Fruit fly (Drosophila melanogaster) whole organism, embryonic: ENCODE data around the gene Rcd5.

Source experiments
- Abd-B ChIP-seq: fragments of 200-800 bp; sonication (Bioruptor generic); optimal IDR thresholded peaks from 2 replicates; lab custom pipeline; 2018; ENCODE audit warnings: missing biosample characterization, mild to moderate bottlenecking, missing genetic modification characterization, moderate library complexity
- Asciz ChIP-seq: fragments of 200-800 bp; sonication (Bioruptor generic); optimal IDR thresholded peaks from 2 replicates; lab custom pipeline; 2017; ENCODE audit warnings: missing biosample characterization, mild to moderate bottlenecking, missing genetic modification characterization, missing genetic modification reagents
- CG10147 ChIP-seq: fragments of 200-800 bp; sonication (Bioruptor generic); optimal IDR thresholded peaks from 2 replicates; lab custom pipeline; 2019; ENCODE audit warnings: missing biosample characterization, mild to moderate bottlenecking, missing genetic modification characterization, moderate library complexity
- CG10267 ChIP-seq: fragments of 200-800 bp; sonication (Bioruptor generic); optimal IDR thresholded peaks from 2 replicates; lab custom pipeline; 2018; ENCODE audit warnings: missing biosample characterization, mild to moderate bottlenecking, missing genetic modification characterization, moderate library complexity
- CG10654 ChIP-seq: fragments of 200-800 bp; sonication (Bioruptor generic); optimal IDR thresholded peaks from 2 replicates; lab custom pipeline; 2016; ENCODE audit warnings: missing biosample characterization, missing genetic modification characterization
- CG11504 ChIP-seq: fragments of 200-800 bp; sonication (Bioruptor generic); optimal IDR thresholded peaks from 3 replicates; lab custom pipeline; 2019; ENCODE audit warnings: missing biosample characterization, mild to moderate bottlenecking, missing genetic modification characterization, moderate library complexity
- CG12155 ChIP-seq: fragments of 200-800 bp; sonication (Bioruptor generic); optimal IDR thresholded peaks from 3 replicates; lab custom pipeline; 2016; ENCODE audit warnings: missing biosample characterization, missing genetic modification characterization
- CG17359 ChIP-seq: fragments of 200-800 bp; sonication (Bioruptor generic); optimal IDR thresholded peaks from 3 replicates; lab custom pipeline; 2018; ENCODE audit warnings: missing biosample characterization, mild to moderate bottlenecking, missing genetic modification characterization, moderate library complexity
- CG17361 ChIP-seq: fragments of 200-800 bp; sonication (Bioruptor generic); IDR thresholded peaks from 3 replicates; pipeline ENCODE4 v1.3.6; 2022; ENCODE audit warnings: missing biosample characterization, missing genetic modification characterization
- CG18476 ChIP-seq: fragments of 200-800 bp; sonication (Bioruptor generic); optimal IDR thresholded peaks from 2 replicates; lab custom pipeline; 2016; ENCODE audit warnings: missing biosample characterization, mild to moderate bottlenecking, missing genetic modification characterization
- CG18599 ChIP-seq: fragments of 200-800 bp; sonication (Bioruptor generic); optimal IDR thresholded peaks from 3 replicates; lab custom pipeline; 2017; ENCODE audit warnings: missing biosample characterization, missing genetic modification characterization, mild to moderate bottlenecking, moderate library complexity, missing genetic modification reagents
- CG2120 ChIP-seq: fragments of 200-800 bp; sonication (Bioruptor generic); optimal IDR thresholded peaks from 3 replicates; lab custom pipeline; 2016; ENCODE audit warnings: missing biosample characterization, missing genetic modification characterization
- CG2712 ChIP-seq: fragments of 200-800 bp; optimal IDR thresholded peaks from 3 replicates; lab custom pipeline; 2019; ENCODE audit warnings: missing biosample characterization, mild to moderate bottlenecking, missing genetic modification characterization, moderate library complexity
- CG3065 ChIP-seq: fragments of 200-800 bp; sonication (Bioruptor generic); optimal IDR thresholded peaks from 2 replicates; lab custom pipeline; 2016; ENCODE audit warnings: missing biosample characterization, missing genetic modification characterization
- CG31441 ChIP-seq: fragments of 200-800 bp; sonication (Bioruptor generic); IDR thresholded peaks from 2 replicates; pipeline ENCODE4 v1.3.6; 2022; ENCODE audit warnings: missing biosample characterization, missing genetic modification characterization
- CG3163 ChIP-seq: fragments of 200-800 bp; sonication (Bioruptor generic); optimal IDR thresholded peaks from 3 replicates; lab custom pipeline; 2016; ENCODE audit warnings: missing biosample characterization, missing genetic modification characterization
- CG32767 ChIP-seq: fragments of 200-800 bp; sonication (Bioruptor generic); IDR thresholded peaks from 2 replicates; pipeline ENCODE4 v1.3.6; 2022; ENCODE audit warnings: missing biosample characterization, missing genetic modification characterization
- CG32772 ChIP-seq: fragments of 200-800 bp; sonication (Bioruptor generic); IDR thresholded peaks from 2 replicates; pipeline ENCODE4 v1.3.6; 2022; ENCODE audit warnings: missing biosample characterization, missing genetic modification characterization
- CG34224 ChIP-seq: fragments of 200-800 bp; sonication (Bioruptor generic); IDR thresholded peaks from 3 replicates; pipeline ENCODE4 v1.3.6; 2022; ENCODE audit warnings: missing biosample characterization, missing genetic modification characterization; ENCODE audit not compliant: partially characterized antibody
- CG4424 ChIP-seq: fragments of 200-800 bp; sonication (Bioruptor generic); optimal IDR thresholded peaks from 3 replicates; lab custom pipeline; 2016; ENCODE audit warnings: missing biosample characterization, missing genetic modification characterization
- CG4730 ChIP-seq: fragments of 200-800 bp; sonication (Bioruptor generic); IDR thresholded peaks from 2 replicates; pipeline ENCODE4 v1.3.6; 2022; ENCODE audit warnings: missing biosample characterization, missing genetic modification characterization
- CG6175 ChIP-seq: fragments of 200-800 bp; sonication (Bioruptor generic); IDR thresholded peaks from 3 replicates; pipeline ENCODE4 v1.3.6; 2022; ENCODE audit warnings: missing biosample characterization, missing genetic modification characterization
- CG8478 ChIP-seq: fragments of >200 bp; optimal IDR thresholded peaks from 2 replicates; lab custom pipeline; 2018
- CG9727 ChIP-seq: fragments of 200-800 bp; sonication (Bioruptor generic); optimal IDR thresholded peaks from 3 replicates; lab custom pipeline; 2017; ENCODE audit warnings: missing biosample characterization, mild to moderate bottlenecking, missing genetic modification characterization
- D19B ChIP-seq: fragments of 200-800 bp; sonication (Bioruptor generic); optimal IDR thresholded peaks from 2 replicates; lab custom pipeline; 2017; ENCODE audit warnings: missing biosample characterization, mild to moderate bottlenecking, missing genetic modification characterization
- Elba2 ChIP-seq: fragments of 200-800 bp; sonication (Bioruptor generic); optimal IDR thresholded peaks from 3 replicates; lab custom pipeline; 2016; ENCODE audit warnings: missing biosample characterization, missing genetic modification characterization
- Fer1 ChIP-seq: fragments of 200-800 bp; sonication (Bioruptor generic); optimal IDR thresholded peaks from 2 replicates; lab custom pipeline; 2017; ENCODE audit warnings: missing biosample characterization, mild to moderate bottlenecking, missing genetic modification characterization
- H2.0 ChIP-seq: fragments of 200-800 bp; sonication (Bioruptor generic); IDR thresholded peaks from 2 replicates; pipeline ENCODE4 v1.3.6; 2022; ENCODE audit warnings: missing biosample characterization, missing genetic modification characterization
- Hand ChIP-seq: fragments of 200-800 bp; sonication (Bioruptor generic); optimal IDR thresholded peaks from 2 replicates; lab custom pipeline; 2017; ENCODE audit warnings: mild to moderate bottlenecking, missing biosample characterization, missing genetic modification reagents, missing genetic modification characterization
- Hsf ChIP-seq: fragments of 200-800 bp; sonication (Bioruptor generic); optimal IDR thresholded peaks from 3 replicates; lab custom pipeline; 2016; ENCODE audit warnings: missing biosample characterization, missing genetic modification characterization
- Meics ChIP-seq: fragments of 200-800 bp; sonication (Bioruptor generic); optimal IDR thresholded peaks from 2 replicates; lab custom pipeline; 2017; ENCODE audit warnings: missing biosample characterization, mild to moderate bottlenecking, missing genetic modification characterization
- PHDP ChIP-seq: fragments of 200-800 bp; sonication (Bioruptor generic); optimal IDR thresholded peaks from 3 replicates; lab custom pipeline; 2018; ENCODE audit warnings: missing biosample characterization, mild to moderate bottlenecking, missing genetic modification characterization, moderate library complexity
- Ravus ChIP-seq: fragments of 200-800 bp; sonication (Bioruptor generic); IDR thresholded peaks from 2 replicates; pipeline ENCODE4 v1.3.6; 2022; ENCODE audit warnings: missing biosample characterization, missing genetic modification characterization
- Vsx1 ChIP-seq: fragments of 200-800 bp; sonication (Bioruptor generic); optimal IDR thresholded peaks from 2 replicates; lab custom pipeline; 2017; ENCODE audit warnings: missing biosample characterization, mild to moderate bottlenecking, missing genetic modification characterization, missing genetic modification reagents
- Xrp1 ChIP-seq: fragments of 200-800 bp; sonication (Bioruptor generic); IDR thresholded peaks from 2 replicates; pipeline ENCODE4 v1.3.6; 2022; ENCODE audit warnings: missing biosample characterization, missing genetic modification characterization
- bab2 ChIP-seq: fragments of 200-800 bp; sonication (Bioruptor generic); optimal IDR thresholded peaks from 2 replicates; lab custom pipeline; 2016; ENCODE audit warnings: missing biosample characterization, missing genetic modification characterization
- bcd ChIP-seq: fragments of 200-800 bp; sonication (Bioruptor generic); optimal IDR thresholded peaks from 2 replicates; lab custom pipeline; 2017; ENCODE audit warnings: missing biosample characterization, mild to moderate bottlenecking, missing genetic modification characterization
- fu2 ChIP-seq: fragments of 200-800 bp; sonication (Bioruptor generic); optimal IDR thresholded peaks from 2 replicates; lab custom pipeline; 2016; ENCODE audit warnings: missing biosample characterization, missing genetic modification characterization
- gem ChIP-seq: fragments of 200-800 bp; sonication (Bioruptor generic); optimal IDR thresholded peaks from 2 replicates; lab custom pipeline; 2019; ENCODE audit warnings: missing biosample characterization, mild to moderate bottlenecking, missing genetic modification characterization, moderate library complexity
- grau ChIP-seq: fragments of 200-800 bp; optimal IDR thresholded peaks from 3 replicates; lab custom pipeline; 2019; ENCODE audit warnings: missing biosample characterization, mild to moderate bottlenecking, missing genetic modification characterization, moderate library complexity
- hbn ChIP-seq: fragments of 200-800 bp; sonication (Bioruptor generic); IDR thresholded peaks from 2 replicates; pipeline ENCODE4 v1.3.6; 2022; ENCODE audit warnings: missing biosample characterization, missing genetic modification characterization; ENCODE audit not compliant: partially characterized antibody
- ken ChIP-seq: fragments of 200-800 bp; sonication (Bioruptor generic); IDR thresholded peaks from 3 replicates; pipeline ENCODE4 v1.3.6; 2022; ENCODE audit warnings: missing biosample characterization, missing genetic modification characterization
- org-1 ChIP-seq: fragments of 200-800 bp; sonication (Bioruptor generic); optimal IDR thresholded peaks from 2 replicates; lab custom pipeline; 2017; ENCODE audit warnings: missing biosample characterization, missing genetic modification characterization
- pho ChIP-seq: fragments of 200-800 bp; sonication (Bioruptor generic); optimal IDR thresholded peaks from 2 replicates; lab custom pipeline; 2016; ENCODE audit warnings: missing biosample characterization, missing genetic modification characterization
- phol ChIP-seq: fragments of 200-800 bp; sonication (Bioruptor generic); optimal IDR thresholded peaks from 3 replicates; lab custom pipeline; 2018; ENCODE audit warnings: missing biosample characterization, mild to moderate bottlenecking, missing genetic modification characterization, moderate library complexity
- prd ChIP-seq, 3 experiments: fragments of >200 bp in 2 of 3; fragments of 200-800 bp in 1 of 3; sonication (Bioruptor generic) in 1 of 3; optimal IDR thresholded peaks in 2 of 3; IDR thresholded peaks in 1 of 3; 2 replicates in 2 of 3; 3 replicates in 1 of 3; pipeline versions ENCODE4 v1.3.6 to Lab custom; 2017 to 2022; ENCODE audit warnings: missing biosample characterization in 1 of 3, missing genetic modification characterization in 1 of 3
- sens-2 ChIP-seq: fragments of 200-800 bp; sonication (Bioruptor generic); IDR thresholded peaks from 2 replicates; pipeline ENCODE4 v1.3.6; 2022; ENCODE audit warnings: missing biosample characterization, missing genetic modification characterization
- sob ChIP-seq: fragments of 200-800 bp; sonication (Bioruptor generic); IDR thresholded peaks from 2 replicates; pipeline ENCODE4 v1.3.6; 2022; ENCODE audit warnings: missing biosample characterization, missing genetic modification characterization
- zfh2 ChIP-seq: fragments of 200-800 bp; sonication (Bioruptor generic); optimal IDR thresholded peaks from 2 replicates; lab custom pipeline; 2016; ENCODE audit warnings: missing biosample characterization, missing genetic modification characterization

Rcd5 gene

DNA sequence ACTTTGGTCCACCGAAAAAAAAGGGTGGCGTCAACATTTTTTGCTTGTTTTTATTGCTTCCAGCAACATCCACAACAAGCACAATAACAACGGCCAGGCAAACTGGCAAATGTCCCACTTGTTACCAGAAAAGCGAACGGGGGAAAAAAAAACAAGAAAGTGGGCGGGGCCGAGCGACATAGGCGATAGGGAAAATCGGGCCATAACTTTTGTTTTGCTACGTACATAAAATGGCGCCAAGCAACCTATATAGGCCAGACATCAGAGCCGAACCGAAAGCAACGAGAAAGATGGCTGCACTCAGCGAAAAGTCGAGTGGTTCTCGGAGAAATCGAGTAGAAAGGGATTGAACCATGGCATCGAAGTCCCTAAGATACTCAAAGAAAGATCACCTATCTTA is 33.1 kb upstream of the Rcd5 start (continued):
- TF ChIP-seq CG18476 (no peak), fu2 (GFP tag; lab: Kevin White, UChicago) (no peak), CG4424 (GFP tag; lab: Kevin White, UChicago) (no peak), grau (tag; lab: Kevin White, UChicago) (peak; percentile 38), sens-2 (no peak), CG3163 (GFP tag; lab: Kevin White, UChicago) (no peak), CG3065 (GFP tag; lab: Kevin White, UChicago) (no peak), pho (GFP tag; lab: Kevin White, UChicago) (no peak), zfh2 (GFP tag; lab: Kevin White, UChicago) (no peak), ken (GFP tag; lab: Robert Waterston, UW) (no peak), hbn (no peak), CG8478 (lab: Kevin White, UChicago) (no peak), CG34224 (GFP tag; lab: Robert Waterston, UW) (no peak), CG2120 (GFP tag; lab: Kevin White, UChicago) (peak; percentile 34), CG32767 (GFP tag; lab: Robert Waterston, UW) (no peak), sob (GFP tag; lab: Robert Waterston, UW) (no peak), Abd-B (GFP tag; lab: Kevin White, UChicago) (no peak), CG17361 (GFP tag; lab: Robert Waterston, UW) (0 out of 3 replicates have a peak, but pooled peaks have one; percentile 37), CG12155 (GFP tag; lab: Kevin White, UChicago) (no peak), prd (optimal IDR thresholded peaks at IDR 0.05; lab: Kevin White, UChicago) (no peak), prd (GFP tag; IDR thresholded peaks at IDR 0.05; lab: Robert Waterston, UW) (peak; percentile 42; the same call in 1 of the 3 replicates), Hsf (no peak), CG6175 (GFP tag; lab: Robert Waterston, UW) (no peak), CG32772 (GFP tag; lab: Robert Waterston, UW) (no peak), org-1 (GFP tag; lab: Kevin White, UChicago) (no peak)

dm6 chr3L:4010122-4010521 is 30.2 kb upstream of the Rcd5 start:
- no peak for TF ChIP-seq prd (optimal IDR thresholded peaks at IDR 0.05; lab: Kevin White, UChicago)
- 0 out of 3 replicates have a peak, but pooled peaks have one; percentile 4 for TF ChIP-seq prd (GFP tag; IDR thresholded peaks at IDR 0.05; lab: Robert Waterston, UW)
- no peak for TF ChIP-seq Ravus (GFP tag; lab: Robert Waterston, UW)
- TF ChIP-seq Fer1 (GFP tag; lab: Kevin White, UChicago) = peak; percentile 38
- peak; percentile 21 for TF ChIP-seq CG10147 (GFP tag; lab: Kevin White, UChicago)
- peak; percentile 20 for TF ChIP-seq org-1 (GFP tag; lab: Kevin White, UChicago)
- TF ChIP-seq CG10267 (tag; lab: Kevin White, UChicago) = peak; percentile 22
- TF ChIP-seq D19B (GFP tag; lab: Kevin White, UChicago) = no peak
- TF ChIP-seq gem (tag; lab: Kevin White, UChicago) = peak; percentile 51
- peak; percentile 17 for TF ChIP-seq Asciz (GFP tag; lab: Kevin White, UChicago)
- peak; percentile 56 for TF ChIP-seq Meics (GFP tag; lab: Kevin White, UChicago)
- peak; percentile 39; the same call in 1 of the 3 replicates for TF ChIP-seq CG17361 (GFP tag; lab: Robert Waterston, UW)
- peak; percentile 22 for TF ChIP-seq CG2712 (tag; lab: Kevin White, UChicago)
- TF ChIP-seq phol (tag; lab: Kevin White, UChicago) = peak; percentile 30
- peak; percentile 59 for TF ChIP-seq CG11504 (tag; lab: Kevin White, UChicago)
- TF ChIP-seq Vsx1 = no peak
- TF ChIP-seq Hand (GFP tag; lab: Kevin White, UChicago) = peak; percentile 44
- peak; percentile 11; the same call in 1 of the 2 replicates for TF ChIP-seq Xrp1
- peak; percentile 38 for TF ChIP-seq grau (tag; lab: Kevin White, UChicago)
- peak; percentile 21 for TF ChIP-seq CG2120 (GFP tag; lab: Kevin White, UChicago)
- no peak for TF ChIP-seq CG10654 (GFP tag; lab: Kevin White, UChicago)
- peak; percentile 4 for TF ChIP-seq bcd (GFP tag; lab: Kevin White, UChicago)
- no peak for TF ChIP-seq H2.0
- TF ChIP-seq CG17359 (tag; lab: Kevin White, UChicago) = peak; percentile 14
- TF ChIP-seq PHDP = peak; percentile 11
- peak; percentile 30 for TF ChIP-seq CG9727 (GFP tag; lab: Kevin White, UChicago)
- no peak for TF ChIP-seq bab2
- no peak for TF ChIP-seq Elba2 (GFP tag; lab: Kevin White, UChicago)
- peak; percentile 70 for TF ChIP-seq CG18599 (GFP tag; lab: Kevin White, UChicago)
- TF ChIP-seq CG31441 = peak; percentile 54
- TF ChIP-seq CG4730 = no peak
